Worm (Caenorhabditis elegans) whole organism, young adult: Measurements from ENCODE around the gene T10C6.7.

ENCODE experiments used
- C06A6.2 ChIP-seq: fragments of 200-800 bp; sonication (Bioruptor generic); conservative IDR thresholded peaks from 2 replicates; pipeline ENCODE4 v1.3.6; 2022; ENCODE audit warnings: missing genetic modification characterization, missing compliant biosample characterization
- C17E4.6 ChIP-seq: fragments of 200-800 bp; sonication (Bioruptor generic); IDR thresholded peaks from 2 replicates; pipeline ENCODE4 v1.3.6; 2022; ENCODE audit warnings: missing genetic modification reagents, missing genetic modification characterization, missing compliant biosample characterization
- F10E7.11 ChIP-seq: sonication (generic microtip); optimal IDR thresholded peaks from 2 replicates; lab custom pipeline; 2017; ENCODE audit warnings: mild to moderate bottlenecking, missing genetic modification characterization, moderate library complexity, missing compliant biosample characterization
- F39B2.1 ChIP-seq: fragments of 200-800 bp; sonication (Bioruptor generic); IDR thresholded peaks from 2 replicates; pipeline ENCODE4 v1.3.6; 2022; ENCODE audit warnings: missing genetic modification reagents, missing genetic modification characterization, missing compliant biosample characterization
- K11D2.4 ChIP-seq: fragments of 200-800 bp; sonication (Bioruptor generic); IDR thresholded peaks from 2 replicates; pipeline ENCODE4 v1.3.6; 2022; ENCODE audit warnings: missing genetic modification reagents, missing genetic modification characterization, missing compliant biosample characterization
- Y56A3A.18 ChIP-seq: fragments of 200-800 bp; sonication (Bioruptor generic); IDR thresholded peaks from 2 replicates; pipeline ENCODE4 v1.3.6; 2022; ENCODE audit warnings: missing genetic modification reagents, missing genetic modification characterization, missing compliant biosample characterization
- ama-1 ChIP-seq, 3 experiments: fragments of 150-350 bp in 1 of 3; sonication (generic microtip) in 2 of 3; optimal IDR thresholded peaks; 2 replicates each; lab custom pipeline; 2014 to 2018; ENCODE audit warnings: missing biosample characterization in 2 of 3, missing genetic modification characterization in 2 of 3, missing genetic modification reagents in 2 of 3
- aptf-2 ChIP-seq: fragments of 200-800 bp; sonication (Bioruptor generic); conservative IDR thresholded peaks from 2 replicates; pipeline ENCODE4 v1.3.6; 2022; ENCODE audit warnings: missing genetic modification reagents, missing genetic modification characterization, missing compliant biosample characterization
- atf-7 ChIP-seq: sonication (generic microtip); optimal IDR thresholded peaks from 2 replicates; lab custom pipeline; 2017; ENCODE audit warnings: mild to moderate bottlenecking, missing genetic modification characterization, missing compliant biosample characterization
- bed-1 ChIP-seq: fragments of 200-800 bp; sonication (Bioruptor generic); IDR thresholded peaks from 2 replicates; pipeline ENCODE4 v1.3.6; 2022; ENCODE audit warnings: missing genetic modification reagents, missing genetic modification characterization, missing compliant biosample characterization
- ccch-3 ChIP-seq: fragments of 200-800 bp; sonication (Bioruptor generic); optimal IDR thresholded peaks from 2 replicates; lab custom pipeline; 2018; ENCODE audit warnings: mild to moderate bottlenecking, missing genetic modification characterization, missing compliant biosample characterization
- ceh-100 ChIP-seq: fragments of 200-800 bp; sonication (Bioruptor generic); IDR thresholded peaks from 2 replicates; pipeline ENCODE4 v1.3.6; 2022; ENCODE audit warnings: missing genetic modification reagents, missing genetic modification characterization, missing compliant biosample characterization
- ceh-58 ChIP-seq: fragments of 200-800 bp; sonication (Bioruptor generic); IDR thresholded peaks from 2 replicates; pipeline ENCODE4 v1.3.6; 2022; ENCODE audit warnings: missing genetic modification characterization, missing compliant biosample characterization
- ceh-79 ChIP-seq: sonication (generic microtip); optimal IDR thresholded peaks from 2 replicates; lab custom pipeline; 2017; ENCODE audit warnings: mild to moderate bottlenecking, missing genetic modification characterization, missing compliant biosample characterization
- ceh-91 ChIP-seq: fragments of 200-800 bp; sonication (Bioruptor generic); IDR thresholded peaks from 2 replicates; pipeline ENCODE4 v1.3.6; 2022; ENCODE audit warnings: missing genetic modification reagents, missing genetic modification characterization, missing compliant biosample characterization
- dpff-1 ChIP-seq: sonication (generic microtip); optimal IDR thresholded peaks from 2 replicates; lab custom pipeline; 2017; ENCODE audit warnings: mild to moderate bottlenecking, missing genetic modification characterization, missing compliant biosample characterization
- egl-44 ChIP-seq: fragments of 200-800 bp; sonication (Bioruptor generic); IDR thresholded peaks from 2 replicates; pipeline ENCODE4 v1.3.6; 2022; ENCODE audit warnings: missing genetic modification reagents, missing genetic modification characterization, missing compliant biosample characterization
- gei-17 ChIP-seq: fragments of 200-800 bp; sonication (Bioruptor generic); optimal IDR thresholded peaks from 2 replicates; lab custom pipeline; 2018; ENCODE audit warnings: mild to moderate bottlenecking, missing genetic modification characterization, missing compliant biosample characterization
- him-1 ChIP-seq: sonication (generic microtip); optimal IDR thresholded peaks from 2 replicates; lab custom pipeline; 2016; ENCODE audit warnings: missing genotype, missing genetic modification reagents, missing genetic modification characterization, missing compliant biosample characterization
- hlh-12 ChIP-seq: sonication (generic microtip); optimal IDR thresholded peaks from 2 replicates; lab custom pipeline; 2016; ENCODE audit warnings: missing genetic modification characterization, missing compliant biosample characterization
- hlh-26 ChIP-seq: fragments of 200-800 bp; sonication (Bioruptor generic); conservative IDR thresholded peaks from 2 replicates; pipeline ENCODE4 v1.3.6; 2022; ENCODE audit warnings: missing genetic modification reagents, missing genetic modification characterization, missing compliant biosample characterization
- hsf-1 ChIP-seq: fragments of 200-800 bp; sonication (Bioruptor generic); IDR thresholded peaks from 2 replicates; pipeline ENCODE4 v1.3.6; 2022; ENCODE audit warnings: missing genetic modification reagents, missing genetic modification characterization, missing compliant biosample characterization
- let-526 ChIP-seq: fragments of 200-800 bp; sonication (Bioruptor generic); IDR thresholded peaks from 2 replicates; pipeline ENCODE4 v1.3.6; 2022; ENCODE audit warnings: missing genetic modification reagents, missing genetic modification characterization, missing compliant biosample characterization
- lin-26 ChIP-seq: fragments of 200-800 bp; sonication (Bioruptor generic); IDR thresholded peaks from 2 replicates; pipeline ENCODE4 v1.3.6; 2022; ENCODE audit warnings: missing genetic modification reagents, missing genetic modification characterization, missing compliant biosample characterization
- lir-1 ChIP-seq: fragments of 200-800 bp; sonication (Bioruptor generic); conservative IDR thresholded peaks from 2 replicates; pipeline ENCODE4 v1.3.6; 2022; ENCODE audit warnings: missing genetic modification reagents, missing genetic modification characterization, missing compliant biosample characterization
- lsl-1 ChIP-seq: fragments of 200-800 bp; sonication (Bioruptor generic); optimal IDR thresholded peaks from 2 replicates; lab custom pipeline; 2018; ENCODE audit warnings: mild to moderate bottlenecking, missing genetic modification characterization, moderate library complexity, missing compliant biosample characterization
- madf-3 ChIP-seq: fragments of 200-800 bp; sonication (Bioruptor generic); IDR thresholded peaks from 2 replicates; pipeline ENCODE4 v1.3.6; 2022; ENCODE audit warnings: missing genetic modification reagents, missing genetic modification characterization, missing compliant biosample characterization
- madf-8 ChIP-seq: fragments of 200-800 bp; sonication (Bioruptor generic); conservative IDR thresholded peaks from 2 replicates; pipeline ENCODE4 v1.3.6; 2022; ENCODE audit warnings: missing genetic modification reagents, missing genetic modification characterization, missing compliant biosample characterization
- mcd-1 ChIP-seq: fragments of 200-800 bp; sonication (Bioruptor generic); IDR thresholded peaks from 2 replicates; pipeline ENCODE4 v1.3.6; 2022; ENCODE audit warnings: missing genetic modification reagents, missing genetic modification characterization, missing compliant biosample characterization
- mel-28 ChIP-seq: sonication (generic microtip); optimal IDR thresholded peaks from 2 replicates; lab custom pipeline; 2016; ENCODE audit warnings: borderline replicate concordance, mild to moderate bottlenecking, missing genetic modification characterization, missing compliant biosample characterization
- nfya-2 ChIP-seq: fragments of 200-800 bp; sonication (Bioruptor generic); IDR thresholded peaks from 2 replicates; pipeline ENCODE4 v1.3.6; 2022; ENCODE audit warnings: missing genetic modification reagents, missing genetic modification characterization, missing compliant biosample characterization
- nhr-120 ChIP-seq: fragments of 200-800 bp; sonication (Bioruptor generic); IDR thresholded peaks from 2 replicates; pipeline ENCODE4 v1.3.6; 2022; ENCODE audit warnings: missing genetic modification characterization, missing compliant biosample characterization
- nhr-27 ChIP-seq: fragments of 200-800 bp; sonication (Bioruptor generic); optimal IDR thresholded peaks from 2 replicates; lab custom pipeline; 2018; ENCODE audit warnings: mild to moderate bottlenecking, missing genetic modification characterization, moderate library complexity, missing compliant biosample characterization
- nhr-90 ChIP-seq: sonication (generic microtip); optimal IDR thresholded peaks from 2 replicates; lab custom pipeline; 2016; ENCODE audit warnings: missing genotype, mild to moderate bottlenecking, missing genetic modification characterization, missing compliant biosample characterization
- rcor-1 ChIP-seq: fragments of 200-800 bp; sonication (Bioruptor generic); IDR thresholded peaks from 2 replicates; pipeline ENCODE4 v1.3.6; 2022; ENCODE audit warnings: missing genetic modification reagents, missing genetic modification characterization, missing compliant biosample characterization
- rec-8 ChIP-seq, 2 experiments: sonication (generic microtip); optimal IDR thresholded peaks; 2 replicates each; lab custom pipeline; 2016; ENCODE audit warnings: mild to moderate bottlenecking in 2 of 2, missing genetic modification characterization in 2 of 2, missing genetic modification reagents in 2 of 2, missing genotype in 2 of 2, missing biosample characterization in 1 of 2, missing compliant biosample characterization in 1 of 2, moderate library complexity in 1 of 2
- snpc-4 ChIP-seq, 5 experiments: fragments of 150-350 bp in 1 of 5; sonication (generic microtip) in 4 of 5; optimal IDR thresholded peaks; 2 replicates each; lab custom pipeline; 2014 to 2018; ENCODE audit warnings: missing genetic modification characterization in 5 of 5, missing biosample characterization in 3 of 5, antibody characterized with exemption in 2 of 5, mild to moderate bottlenecking in 2 of 5, missing compliant biosample characterization in 2 of 5, missing genotype in 2 of 5, moderate library complexity in 2 of 5, missing genetic modification reagents in 1 of 5
- zfh-2 ChIP-seq: fragments of 200-800 bp; sonication (Bioruptor generic); conservative IDR thresholded peaks from 2 replicates; pipeline ENCODE4 v1.3.6; 2022; ENCODE audit warnings: missing genetic modification reagents, missing genetic modification characterization, missing compliant biosample characterization
- zim-3 ChIP-seq: sonication (generic microtip); optimal IDR thresholded peaks from 2 replicates; lab custom pipeline; 2017; ENCODE audit warnings: mild to moderate bottlenecking, missing genetic modification characterization, moderate library complexity, missing compliant biosample characterization
- ztf-25 ChIP-seq: fragments of 200-800 bp; sonication (Bioruptor generic); IDR thresholded peaks from 2 replicates; pipeline ENCODE4 v1.3.6; 2022; ENCODE audit warnings: missing genetic modification reagents, missing genetic modification characterization, missing compliant biosample characterization

The T10C6.7 gene

DNA sequence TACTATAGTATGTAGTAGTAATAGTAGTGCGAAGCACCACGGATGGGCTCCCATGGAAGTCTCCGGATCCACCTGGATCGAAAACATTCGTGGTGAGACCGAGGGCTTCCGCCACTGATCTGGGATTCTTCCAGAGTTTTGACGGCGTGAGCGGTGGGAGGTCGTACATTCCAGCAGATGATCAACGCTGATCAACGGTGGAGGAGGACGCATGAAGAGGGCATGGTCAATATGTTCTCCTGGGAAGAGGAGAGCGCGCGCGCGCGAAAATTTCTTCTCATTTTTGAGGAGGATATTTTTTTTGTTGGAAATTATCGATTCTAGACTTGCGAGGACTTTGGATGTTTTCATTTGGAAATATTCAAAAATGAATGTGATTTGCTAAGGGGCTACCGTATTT is 2.0 kb upstream of the T10C6.7 start (continued):
- no peak for TF ChIP-seq ccch-3
- TF ChIP-seq nfya-2 = no peak
- TF ChIP-seq ceh-58 (GFP tag; lab: Robert Waterston, UW) = no peak
- TF ChIP-seq C17E4.6 (GFP tag; lab: Robert Waterston, UW) = no peak
- no peak for TF ChIP-seq lin-26
- TF ChIP-seq ceh-100 = no peak
- TF ChIP-seq hlh-12 (tag; lab: Kevin White, UChicago) = no peak
- no peak for TF ChIP-seq mcd-1
- TF ChIP-seq rec-8 (tag; optimal IDR thresholded peaks at IDR 0.05; lab: Kevin White, UChicago) = no peak

DNA sequence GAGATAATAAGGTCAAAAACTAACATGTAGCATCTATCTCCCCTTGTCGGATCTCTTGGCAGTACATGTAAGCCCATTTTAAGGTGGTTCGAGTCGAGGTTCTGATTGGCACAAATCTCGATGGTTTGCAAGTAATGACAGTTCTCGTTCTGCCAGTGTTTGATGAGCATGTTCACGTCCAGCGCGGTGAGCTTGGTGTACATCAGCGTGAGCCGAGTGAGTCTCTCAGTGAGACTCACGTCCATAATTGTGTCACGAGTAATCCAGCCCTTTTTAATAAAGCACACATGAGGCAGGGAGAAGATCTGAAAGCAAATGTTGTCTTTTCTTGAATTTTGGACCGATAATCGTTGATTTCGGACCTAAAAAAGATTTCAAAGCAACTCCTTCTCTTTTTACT is 1.2 kb upstream of the T10C6.7 start, which contains the start of gene T10C6.16:
Gene T10C6.16 (minus strand): TSS at position 245 of the 400 bp plus-strand sequence.
- TF ChIP-seq aptf-2 (GFP tag; lab: Robert Waterston, UW) (no peak), let-526 (no peak), madf-3 (GFP tag; lab: Robert Waterston, UW) (no peak), hsf-1 (GFP tag; lab: Robert Waterston, UW) (no peak), mel-28 (tag; lab: Kevin White, UChicago) (no peak), dpff-1 (tag; lab: Kevin White, UChicago) (no peak), lir-1 (no peak), bed-1 (no peak)

DNA sequence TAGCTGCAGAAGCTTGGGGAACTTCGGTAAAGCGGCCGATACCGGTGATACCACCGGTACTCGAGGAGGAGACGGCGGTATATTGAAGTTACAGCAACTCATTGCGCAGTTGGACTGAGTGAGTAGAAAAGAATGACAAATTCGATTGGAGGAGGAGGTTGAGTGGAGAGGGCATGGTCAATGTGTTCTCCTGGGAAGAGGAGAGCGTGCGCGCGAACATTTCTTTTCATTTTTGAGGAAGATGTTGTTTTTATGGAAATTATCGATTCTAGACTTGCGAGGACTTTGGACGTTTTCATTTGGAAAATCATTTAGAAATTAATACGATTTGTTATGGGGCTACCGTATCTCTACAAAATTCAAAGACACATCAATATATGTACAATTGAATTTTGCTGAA is 2.3 kb downstream of the T10C6.7 start:
- TF ChIP-seq rcor-1 (GFP tag; lab: Robert Waterston, UW) (no peak), aptf-2 (GFP tag; lab: Robert Waterston, UW) (peak; percentile 92), C06A6.2 (GFP tag; lab: Robert Waterston, UW) (no peak), dpff-1 (tag; lab: Kevin White, UChicago) (no peak), ceh-91 (GFP tag; lab: Robert Waterston, UW) (no peak), F39B2.1 (GFP tag; lab: Robert Waterston, UW) (no peak), ceh-58 (GFP tag; lab: Robert Waterston, UW) (no peak)

DNA sequence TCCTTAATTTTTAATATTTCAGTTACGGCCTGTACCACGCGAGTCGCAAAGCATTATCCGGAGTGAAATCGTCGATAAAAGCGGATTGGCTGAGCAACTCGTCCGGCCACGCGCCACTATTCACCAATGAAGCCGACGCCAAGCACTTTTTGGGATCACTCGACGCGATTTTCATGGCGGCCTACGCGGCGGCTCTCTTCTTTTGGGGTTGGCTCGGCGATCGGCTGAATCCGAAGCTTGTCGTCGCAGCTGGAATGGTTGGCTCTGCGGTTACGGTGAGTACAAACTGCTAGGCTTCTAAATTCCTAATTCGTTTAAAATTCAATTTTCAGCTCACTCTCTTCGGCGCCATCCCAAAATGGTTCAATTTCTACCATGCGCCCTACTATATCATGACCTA is 6.6 kb downstream of the T10C6.7 start:
- no peak for TF ChIP-seq F39B2.1 (GFP tag; lab: Robert Waterston, UW)
- peak; percentile 51 for TF ChIP-seq zfh-2 (GFP tag; lab: Robert Waterston, UW)

DNA sequence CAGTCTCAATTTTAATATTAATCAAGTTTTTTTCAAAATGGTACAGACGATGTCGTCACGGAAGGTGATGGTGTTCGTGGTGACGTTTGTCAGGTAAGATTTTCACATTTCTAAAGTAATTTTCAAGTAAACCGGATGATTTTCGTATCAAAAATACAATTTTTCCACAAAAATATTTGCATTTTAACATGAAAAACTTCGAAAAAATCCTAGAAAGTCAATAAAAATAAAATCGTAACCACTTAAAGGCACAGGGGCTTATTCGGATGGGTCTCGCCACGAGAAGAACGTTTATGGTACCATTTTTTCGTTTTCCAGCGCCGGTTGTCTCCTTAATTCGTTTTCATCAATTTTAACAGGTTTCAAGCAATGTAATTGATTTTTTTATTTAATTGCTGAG is 7.2 kb downstream of the T10C6.7 start, which contains the start of gene T10C6.6:
Gene T10C6.6 (plus strand): TSS at position 27 of the 400 bp plus-strand sequence.
- TF ChIP-seq egl-44 (GFP tag; lab: Robert Waterston, UW) (no peak), ama-1 (optimal IDR thresholded peaks at IDR 0.05; lab: Kevin White, UChicago) (no peak), ama-1 (GFP tag; optimal IDR thresholded peaks at IDR 0.05; lab: Kevin White, UChicago) (no peak), mcd-1 (no peak), ceh-91 (GFP tag; lab: Robert Waterston, UW) (no peak), madf-8 (GFP tag; lab: Robert Waterston, UW) (peak; percentile 38; the same call in 1 of the 2 replicates), rcor-1 (GFP tag; lab: Robert Waterston, UW) (no peak), C17E4.6 (GFP tag; lab: Robert Waterston, UW) (no peak), him-1 (tag; lab: Kevin White, UChicago) (peak; percentile 12), ceh-79 (tag; lab: Kevin White, UChicago) (peak; percentile 38), nhr-90 (tag; lab: Kevin White, UChicago) (no peak), snpc-4 (GFP tag; optimal IDR thresholded peaks at IDR 0.05; lab: Kevin White, UChicago) (no peak), snpc-4 (tag; optimal IDR thresholded peaks at IDR 0.05; lab: Kevin White, UChicago) (peak in 2 of 4 experiments; percentile 24 to 35), zim-3 (tag; lab: Kevin White, UChicago) (no peak), ztf-25 (GFP tag; lab: Robert Waterston, UW) (no peak), nhr-120 (GFP tag; lab: Robert Waterston, UW) (no peak), ceh-58 (GFP tag; lab: Robert Waterston, UW) (no peak), F10E7.11 (tag; lab: Kevin White, UChicago) (no peak), Y56A3A.18 (GFP tag; lab: Robert Waterston, UW) (no peak), nhr-27 (tag; lab: Kevin White, UChicago) (no peak), lsl-1 (GFP tag; lab: Kevin White, UChicago) (peak; percentile 88), K11D2.4 (GFP tag; lab: Robert Waterston, UW) (no peak), lin-26 (no peak), atf-7 (tag; lab: Kevin White, UChicago) (no peak), gei-17 (GFP tag; lab: Kevin White, UChicago) (no peak), hlh-26 (GFP tag; lab: Robert Waterston, UW) (no peak)
